Worm (Caenorhabditis elegans) whole organism, young adult: ENCODE measurements around the gene F32D1.8.

ENCODE experiments used
- T26A5.8 ChIP-seq: sonication (generic microtip); optimal IDR thresholded peaks from 2 replicates; lab custom pipeline; 2016; ENCODE audit warnings: missing genetic modification characterization, missing compliant biosample characterization
- ZK185.1 ChIP-seq: sonication (generic microtip); optimal IDR thresholded peaks from 2 replicates; lab custom pipeline; 2016; ENCODE audit warnings: mild to moderate bottlenecking, missing genetic modification characterization, missing compliant biosample characterization; ENCODE audit not compliant: poor library complexity, severe bottlenecking
- aptf-3 ChIP-seq: fragments of 200-800 bp; sonication (Bioruptor generic); IDR thresholded peaks from 2 replicates; pipeline ENCODE4 v1.3.6; 2022; ENCODE audit warnings: missing genetic modification characterization, missing compliant biosample characterization
- atf-7 ChIP-seq: sonication (generic microtip); optimal IDR thresholded peaks from 2 replicates; lab custom pipeline; 2017; ENCODE audit warnings: mild to moderate bottlenecking, missing genetic modification characterization, missing compliant biosample characterization
- attf-5 ChIP-seq: fragments of 200-800 bp; sonication (Bioruptor generic); optimal IDR thresholded peaks from 2 replicates; lab custom pipeline; 2018; ENCODE audit warnings: mild to moderate bottlenecking, missing genetic modification characterization, missing compliant biosample characterization
- chd-7 ChIP-seq: sonication (generic microtip); optimal IDR thresholded peaks from 2 replicates; lab custom pipeline; 2016; ENCODE audit warnings: mild to moderate bottlenecking, missing genetic modification characterization, moderate library complexity, missing compliant biosample characterization
- egl-18 ChIP-seq: fragments of 200-800 bp; sonication (Bioruptor generic); IDR thresholded peaks from 2 replicates; pipeline ENCODE4 v1.3.6; 2022; ENCODE audit warnings: missing genetic modification reagents, missing genetic modification characterization, missing compliant biosample characterization
- egrh-3 ChIP-seq: fragments of 200-800 bp; sonication (Bioruptor generic); IDR thresholded peaks from 2 replicates; pipeline ENCODE4 v1.3.6; 2022; ENCODE audit warnings: missing genetic modification reagents, missing genetic modification characterization, missing compliant biosample characterization
- ekl-4 ChIP-seq: fragments of 200-800 bp; sonication (Bioruptor generic); IDR thresholded peaks from 2 replicates; pipeline ENCODE4 v1.3.6; 2022; ENCODE audit warnings: missing genetic modification reagents, missing genetic modification characterization, missing compliant biosample characterization
- hmg-1.2 ChIP-seq: fragments of 200-800 bp; sonication (Bioruptor generic); IDR thresholded peaks from 2 replicates; pipeline ENCODE4 v1.3.6; 2022; ENCODE audit warnings: missing genetic modification reagents, missing genetic modification characterization, missing compliant biosample characterization
- nhr-90 ChIP-seq: sonication (generic microtip); optimal IDR thresholded peaks from 2 replicates; lab custom pipeline; 2016; ENCODE audit warnings: missing genotype, mild to moderate bottlenecking, missing genetic modification characterization, missing compliant biosample characterization
- pha-4 ChIP-seq: fragments of 150-350 bp; sonication (generic microtip); optimal IDR thresholded peaks from 2 replicates; lab custom pipeline; 2014; ENCODE audit warnings: missing biosample characterization, missing genetic modification reagents, missing genetic modification characterization
- tbx-9 ChIP-seq: sonication (generic microtip); optimal IDR thresholded peaks from 2 replicates; lab custom pipeline; 2016; ENCODE audit warnings: borderline replicate concordance, missing genetic modification characterization, inconsistent platforms, missing compliant biosample characterization

ce11 chrV:4375807-4376564, 1.5 kb downstream of the F32D1.8 start, which contains the start of gene F32D1.7:
- TF ChIP-seq hmg-1.2 (GFP tag; lab: Robert Waterston, UW) (no peak), nhr-90 (no peak), aptf-3 (no peak), atf-7 (tag; lab: Kevin White, UChicago) (no peak), ZK185.1 (tag; lab: Kevin White, UChicago) (no peak), egl-18 (no peak), egrh-3 (GFP tag; lab: Robert Waterston, UW) (no peak), attf-5 (no peak), T26A5.8 (tag; lab: Kevin White, UChicago) (no peak), pha-4 (tag; lab: Kevin White, UChicago) (no peak), tbx-9 (no peak), ekl-4 (GFP tag; lab: Robert Waterston, UW) (no peak), chd-7 (no peak)
